Fruit fly (Drosophila melanogaster) S2 (cell line): Measurements from ENCODE around the gene morgue.

Experiments
- CG8478 ChIP-seq: fragments of >200 bp; optimal IDR thresholded peaks from 2 replicates; lab custom pipeline; 2018
- CTCF ChIP-seq, 2 experiments: fragments of >200 bp; optimal IDR thresholded peaks; 2 replicates each; lab custom pipeline; 2018

DNA sequence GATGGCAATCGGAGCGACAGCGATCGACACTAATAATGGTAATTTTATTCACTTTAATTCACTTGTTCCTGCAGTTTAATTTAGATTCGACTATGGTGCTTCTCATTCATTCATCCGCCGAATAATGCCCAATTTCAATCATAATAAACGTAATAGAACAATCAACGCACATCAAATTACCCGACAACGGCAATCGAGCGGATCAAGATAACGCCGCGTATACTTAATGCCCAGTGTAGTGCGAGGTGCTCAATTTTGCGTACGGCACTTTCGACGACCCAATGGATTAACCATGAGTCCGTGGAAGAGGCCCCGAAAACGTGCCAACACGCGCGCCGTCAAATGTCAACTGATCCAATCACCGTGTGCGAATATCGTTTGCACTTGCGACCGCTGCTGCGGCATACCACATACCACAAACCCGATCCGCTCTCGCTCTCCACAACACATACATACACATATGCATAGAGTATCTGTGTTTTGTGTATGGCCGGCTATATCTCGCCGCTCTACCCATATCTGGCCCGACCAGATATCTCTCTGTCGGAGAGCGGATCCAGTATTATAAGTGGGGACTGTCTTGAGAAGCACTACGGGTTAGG is 32.3 kb upstream of the morgue start, which contains the start of gene ine:
- TF ChIP-seq CG8478 (no peak), CTCF (optimal IDR thresholded peaks at IDR 0.05; lab: Kevin White, UChicago) (no peak)
